Worm (Caenorhabditis elegans) whole organism, L3 larva: Measurements from ENCODE around the gene C55C3.3.

ENCODE experiments used
- R02D3.7 ChIP-seq: fragments of 150-350 bp; optimal IDR thresholded peaks from 2 replicates; lab custom pipeline; 2014; ENCODE audit warnings: missing biosample characterization, missing genetic modification characterization
- ZK546.5 ChIP-seq: sonication (generic microtip); optimal IDR thresholded peaks from 2 replicates; lab custom pipeline; 2017; ENCODE audit warnings: missing biosample characterization, missing genetic modification characterization
- ama-1 ChIP-seq: fragments of 150-350 bp; optimal IDR thresholded peaks from 2 replicates; lab custom pipeline; 2018
- ceh-28 ChIP-seq: fragments of 150-350 bp; optimal IDR thresholded peaks from 2 replicates; lab custom pipeline; 2014; ENCODE audit warnings: missing biosample characterization, missing genetic modification reagents, missing genetic modification characterization
- ceh-82 ChIP-seq: fragments of 150-350 bp; optimal IDR thresholded peaks from 2 replicates; lab custom pipeline; 2014; ENCODE audit warnings: missing biosample characterization, missing genetic modification characterization
- ceh-9 ChIP-seq: sonication (generic microtip); optimal IDR thresholded peaks from 2 replicates; lab custom pipeline; 2018; ENCODE audit warnings: missing biosample characterization, missing genetic modification characterization
- elt-1 ChIP-seq: fragments of 150-350 bp; optimal IDR thresholded peaks from 2 replicates; lab custom pipeline; 2014; ENCODE audit warnings: missing biosample characterization, missing genetic modification characterization
- elt-2 ChIP-seq: sonication (generic microtip); optimal IDR thresholded peaks from 2 replicates; lab custom pipeline; 2016; ENCODE audit warnings: missing genetic modification reagents, mild to moderate bottlenecking, missing genetic modification characterization, missing compliant biosample characterization
- elt-3 ChIP-seq, 3 experiments: fragments of 150-350 bp in 1 of 3; sonication (generic microtip) in 2 of 3; optimal IDR thresholded peaks; 2 replicates in 2 of 3; 4 replicates in 1 of 3; lab custom pipeline; 2014 to 2017; ENCODE audit warnings: missing biosample characterization in 3 of 3, missing genetic modification characterization in 3 of 3
- fkh-10 ChIP-seq: sonication (generic microtip); optimal IDR thresholded peaks from 2 replicates; lab custom pipeline; 2017; ENCODE audit warnings: missing biosample characterization, missing genetic modification reagents, missing genetic modification characterization
- fkh-2 ChIP-seq: fragments of 150-350 bp; optimal IDR thresholded peaks from 2 replicates; lab custom pipeline; 2014; ENCODE audit warnings: missing biosample characterization, missing genetic modification reagents, missing genetic modification characterization
- fos-1 ChIP-seq: fragments of 150-350 bp; optimal IDR thresholded peaks from 2 replicates; lab custom pipeline; 2014; ENCODE audit warnings: missing biosample characterization, missing genetic modification characterization
- hmg-11 ChIP-seq: sonication (generic microtip); optimal IDR thresholded peaks from 2 replicates; lab custom pipeline; 2016; ENCODE audit warnings: missing genetic modification characterization, missing compliant biosample characterization
- jun-1 ChIP-seq: fragments of 150-350 bp; optimal IDR thresholded peaks from 2 replicates; lab custom pipeline; 2014; ENCODE audit warnings: missing biosample characterization, missing genetic modification reagents, missing genetic modification characterization
- lin-15B ChIP-seq: fragments of 150-350 bp; optimal IDR thresholded peaks from 2 replicates; lab custom pipeline; 2014; ENCODE audit warnings: missing biosample characterization, missing genetic modification characterization
- lin-39 ChIP-seq: fragments of 150-350 bp; optimal IDR thresholded peaks from 2 replicates; lab custom pipeline; 2018; ENCODE audit warnings: missing biosample characterization, missing genetic modification reagents, missing genetic modification characterization
- mdl-1 ChIP-seq: fragments of 150-350 bp; optimal IDR thresholded peaks from 2 replicates; lab custom pipeline; 2014; ENCODE audit warnings: missing biosample characterization, missing genetic modification characterization
- nfya-1 ChIP-seq: sonication (generic microtip); optimal IDR thresholded peaks from 2 replicates; lab custom pipeline; 2017; ENCODE audit warnings: missing genetic modification characterization, mild to moderate bottlenecking, missing compliant biosample characterization, antibody characterized with exemption, moderate library complexity; ENCODE audit not compliant: insufficient read depth
- nhr-11 ChIP-seq: fragments of 150-350 bp; optimal IDR thresholded peaks from 2 replicates; lab custom pipeline; 2014; ENCODE audit warnings: missing biosample characterization, missing genetic modification characterization
- nhr-23 ChIP-seq: fragments of 150-350 bp; optimal IDR thresholded peaks from 2 replicates; lab custom pipeline; 2014; ENCODE audit warnings: missing biosample characterization, missing genetic modification reagents, missing genetic modification characterization
- nhr-25 ChIP-seq: sonication (generic microtip); optimal IDR thresholded peaks from 2 replicates; lab custom pipeline; 2017; ENCODE audit warnings: missing biosample characterization, missing genetic modification characterization
- nhr-43 ChIP-seq: sonication (generic microtip); optimal IDR thresholded peaks from 2 replicates; lab custom pipeline; 2016; ENCODE audit warnings: mild to moderate bottlenecking, missing genetic modification characterization, missing compliant biosample characterization; ENCODE audit not compliant: poor library complexity, severe bottlenecking
- nhr-76 ChIP-seq: fragments of 150-350 bp; sonication (generic microtip); optimal IDR thresholded peaks from 5 replicates; lab custom pipeline; 2014; ENCODE audit warnings: missing biosample characterization, missing genetic modification characterization
- pha-4 ChIP-seq: fragments of 150-350 bp; optimal IDR thresholded peaks from 2 replicates; lab custom pipeline; 2014; ENCODE audit warnings: missing biosample characterization, missing genetic modification reagents, missing genetic modification characterization
- pqm-1 ChIP-seq: fragments of 150-350 bp; optimal IDR thresholded peaks from 2 replicates; lab custom pipeline; 2017; ENCODE audit warnings: missing biosample characterization, missing genetic modification characterization, inconsistent platforms
- skn-1 ChIP-seq: fragments of 150-350 bp; optimal IDR thresholded peaks from 2 replicates; lab custom pipeline; 2014; ENCODE audit warnings: missing biosample characterization, missing genetic modification characterization
- snpc-4 ChIP-seq: fragments of 150-350 bp; optimal IDR thresholded peaks from 2 replicates; lab custom pipeline; 2014; ENCODE audit warnings: missing biosample characterization, missing genetic modification characterization
- tbx-2 ChIP-seq: sonication (generic microtip); optimal IDR thresholded peaks from 2 replicates; lab custom pipeline; 2016; ENCODE audit warnings: mild to moderate bottlenecking, missing genetic modification characterization, missing compliant biosample characterization
- unc-62 ChIP-seq: fragments of 150-350 bp; sonication (generic microtip); optimal IDR thresholded peaks from 4 replicates; lab custom pipeline; 2014; ENCODE audit warnings: missing biosample characterization, missing genetic modification reagents, missing genetic modification characterization
- zag-1 ChIP-seq: fragments of 150-350 bp; optimal IDR thresholded peaks from 2 replicates; lab custom pipeline; 2014; ENCODE audit warnings: missing biosample characterization, missing genetic modification characterization
- ztf-4 ChIP-seq: fragments of 150-350 bp; optimal IDR thresholded peaks from 2 replicates; lab custom pipeline; 2014; ENCODE audit warnings: missing biosample characterization, missing genetic modification characterization

C55C3.3 gene

DNA sequence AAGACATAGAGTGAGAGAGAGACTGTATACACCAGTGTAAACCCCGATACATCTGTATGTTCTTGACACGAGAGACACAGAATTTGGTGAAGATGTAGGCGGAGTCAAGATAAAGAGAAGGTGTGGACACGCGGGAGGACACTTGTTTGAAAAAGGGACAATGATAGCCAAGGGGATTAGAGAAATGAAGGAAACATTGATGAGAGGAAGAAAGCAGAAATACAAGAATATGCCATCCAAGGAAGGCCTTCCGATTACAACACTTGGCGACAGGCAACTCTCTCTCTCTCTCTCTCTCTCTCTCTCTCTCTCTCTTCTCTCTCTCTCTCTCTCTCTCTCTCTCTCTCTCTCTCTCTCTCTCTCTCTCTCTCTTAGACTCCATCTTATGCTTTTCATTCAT is 21.5 kb downstream of the C55C3.3 start:
- peak; percentile 53 for TF ChIP-seq nhr-43 (tag; lab: Kevin White, UChicago)
- no peak for TF ChIP-seq pqm-1 (tag; lab: Kevin White, UChicago)
- peak; percentile 64 for TF ChIP-seq nhr-25 (tag; lab: Kevin White, UChicago)
- peak; percentile 16 for TF ChIP-seq nhr-23 (tag; lab: Kevin White, UChicago)

DNA sequence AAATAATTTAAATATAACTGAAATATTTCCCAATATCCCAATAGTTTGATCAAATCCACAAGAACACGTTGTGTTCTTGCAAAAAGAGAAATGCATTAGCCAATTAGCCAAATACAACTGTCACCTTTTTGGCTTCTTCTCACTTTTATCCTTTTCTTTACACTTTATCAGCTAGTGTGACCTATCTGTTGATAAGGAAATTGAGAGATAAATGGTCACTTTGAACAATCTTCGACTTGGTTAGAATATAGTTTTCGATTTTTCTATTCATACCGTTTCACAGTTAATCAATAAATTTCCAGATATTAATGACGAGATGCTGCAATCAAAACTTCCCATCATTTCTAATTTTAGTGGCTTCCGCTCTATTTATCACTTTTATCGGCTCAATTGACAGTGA is 23.7 kb downstream of the C55C3.3 start, which contains the start of gene C55C3.1:
C55C3.1 (plus strand) TSS at position 301 of the 400 bp plus-strand sequence.
- TF ChIP-seq tbx-2 (tag; lab: Kevin White, UChicago) (no peak), hmg-11 (tag; lab: Kevin White, UChicago) (no peak), nhr-76 (no peak), ama-1 (lab: Kevin White, UChicago) (no peak), ztf-4 (tag; lab: Kevin White, UChicago) (no peak), elt-3 (tag; optimal IDR thresholded peaks at IDR 0.05; lab: Kevin White, UChicago) (peak in 1 of 3 experiments; percentile 46), nhr-11 (tag; lab: Kevin White, UChicago) (no peak)
- TF ChIP-seq, all 47 proteins: peak for 1

DNA sequence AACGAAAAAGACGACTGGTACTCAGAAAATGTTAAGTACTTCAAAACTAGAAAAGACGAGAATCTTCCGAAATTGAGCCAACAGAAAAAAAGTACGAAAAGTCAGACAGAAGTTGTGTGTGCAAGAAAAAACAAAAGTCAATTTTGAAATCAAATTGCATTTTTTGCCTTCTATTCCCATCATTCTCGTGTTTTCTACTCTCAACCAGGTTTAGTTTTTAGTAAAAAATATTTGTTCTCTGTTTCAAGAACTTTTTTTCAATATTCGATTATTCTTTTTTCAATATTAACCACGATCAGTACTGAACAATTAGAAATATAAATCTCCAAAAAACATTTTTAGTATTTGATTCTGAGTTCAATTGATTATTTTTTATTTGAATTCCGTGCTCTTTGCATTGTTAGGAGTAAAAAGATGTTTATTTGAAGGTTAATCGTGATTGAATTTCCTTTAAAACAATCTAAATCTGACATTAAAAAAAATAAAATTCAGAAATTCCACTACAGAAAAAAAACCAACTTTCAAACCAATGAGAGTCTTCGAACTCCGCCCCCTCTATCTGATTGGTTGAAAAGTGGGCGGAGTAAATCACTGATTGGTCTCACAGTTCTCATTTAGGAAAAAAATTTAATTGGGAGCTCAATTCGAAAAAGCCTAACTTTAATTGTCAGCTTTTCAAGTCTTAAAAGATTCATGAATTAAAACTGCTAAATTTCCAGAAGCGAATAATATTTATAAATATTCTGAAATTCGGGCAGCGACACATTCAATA is 30.4 kb downstream of the C55C3.3 start:
- TF ChIP-seq unc-62 (GFP tag; lab: Kevin White, UChicago) (no peak), fkh-10 (peak; percentile 27), nfya-1 (tag; lab: Kevin White, UChicago) (peak; percentile 99)
- TF ChIP-seq, all 47 proteins: peak for 2

DNA sequence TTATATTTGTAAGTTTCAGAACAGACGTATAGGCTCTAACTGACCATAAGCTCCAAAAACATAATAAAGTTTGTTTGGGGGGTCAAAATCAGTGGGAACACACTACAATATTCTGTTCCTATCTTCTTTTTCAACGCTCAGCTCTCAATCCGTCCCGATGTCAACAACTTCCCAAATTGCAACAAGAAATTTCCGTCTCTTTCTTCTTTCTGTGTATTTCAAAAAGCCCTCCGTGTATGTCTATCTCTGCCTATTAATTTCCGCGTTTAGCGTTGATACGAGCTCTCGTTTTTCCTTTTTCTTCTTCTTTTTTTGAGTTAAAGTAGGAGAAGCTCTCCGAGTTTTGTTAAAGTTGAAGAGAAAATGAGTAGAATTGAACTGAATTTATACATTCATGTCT is 38.6 kb downstream of the C55C3.3 start:
- TF ChIP-seq nhr-23 (tag; lab: Kevin White, UChicago) (no peak), fkh-10 (peak; percentile 82)

DNA sequence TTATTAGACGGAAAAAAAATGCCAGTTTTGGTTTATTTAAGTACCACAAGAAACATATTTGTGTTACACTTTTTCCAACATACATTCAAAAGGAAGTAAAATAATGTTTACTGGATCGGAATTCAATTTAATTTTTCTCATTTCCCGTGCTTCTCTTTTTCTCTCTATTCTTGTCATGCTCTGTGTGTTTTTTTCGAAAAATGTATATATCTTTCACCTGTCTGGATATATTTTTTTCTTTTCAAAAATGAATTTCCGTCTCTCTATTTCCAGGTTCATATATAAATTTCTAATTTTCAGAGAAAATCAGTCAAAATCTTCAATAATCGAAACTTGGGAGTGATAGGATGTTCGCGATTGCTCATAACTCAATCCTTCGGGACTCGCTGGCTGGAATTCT is 40.2 kb downstream of the C55C3.3 start, which contains the start of gene H35B03.1:
H35B03.1 (plus strand) TSS at position 301 of the 400 bp plus-strand sequence.
- no peak for TF ChIP-seq hmg-11 (tag; lab: Kevin White, UChicago)
- TF ChIP-seq fos-1 (tag; lab: Kevin White, UChicago), result no peak
- no peak for TF ChIP-seq elt-2 (tag; lab: Kevin White, UChicago)
- TF ChIP-seq fkh-2 (tag; lab: Kevin White, UChicago), result no peak
- no peak for TF ChIP-seq ceh-28
- TF ChIP-seq ZK546.5 (tag; lab: Kevin White, UChicago), result no peak
- TF ChIP-seq elt-1 (tag; lab: Kevin White, UChicago), result no peak
- no peak for TF ChIP-seq mdl-1 (tag; lab: Kevin White, UChicago)
- no peak for TF ChIP-seq nfya-1 (tag; lab: Kevin White, UChicago)
- no peak for TF ChIP-seq pha-4 (tag; lab: Kevin White, UChicago)

DNA sequence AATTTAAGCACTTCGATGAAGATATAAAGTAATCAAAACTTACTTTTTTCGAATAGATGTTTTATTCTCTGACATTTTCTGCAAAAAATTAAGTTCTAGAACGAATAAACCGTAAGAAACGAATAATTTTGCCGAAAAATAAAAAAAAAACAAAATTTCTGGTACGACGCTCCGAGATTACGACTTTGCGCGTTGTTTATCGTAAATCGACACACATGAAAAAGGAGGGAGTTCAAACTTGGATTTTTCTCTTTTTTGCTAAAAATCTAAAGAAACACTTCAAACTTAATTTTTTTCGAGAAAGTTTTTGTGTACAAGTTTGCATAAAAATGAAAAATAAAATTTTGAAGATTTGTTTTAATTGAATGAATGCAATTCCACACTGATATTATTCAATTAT is 46.5 kb downstream of the C55C3.3 start, which contains the start of gene H35B03.2:
H35B03.2 (minus strand) TSS at position 78 of the 400 bp plus-strand sequence.
- TF ChIP-seq nhr-25 (tag; lab: Kevin White, UChicago) (peak; percentile 18), snpc-4 (tag; lab: Kevin White, UChicago) (peak; percentile 58), hmg-11 (tag; lab: Kevin White, UChicago) (peak; percentile 23), mdl-1 (tag; lab: Kevin White, UChicago) (no peak), jun-1 (tag; lab: Kevin White, UChicago) (peak; percentile 18), zag-1 (tag; lab: Kevin White, UChicago) (no peak), ceh-82 (no peak), lin-15B (tag; lab: Kevin White, UChicago) (peak; percentile 86), ceh-28 (peak; percentile 2), fos-1 (tag; lab: Kevin White, UChicago) (no peak), elt-2 (tag; lab: Kevin White, UChicago) (peak; percentile 3), skn-1 (peak; percentile 71), ceh-9 (tag; lab: Kevin White, UChicago) (no peak), fkh-2 (tag; lab: Kevin White, UChicago) (no peak), fkh-10 (peak; percentile 22), pha-4 (tag; lab: Kevin White, UChicago) (peak; percentile 80), nfya-1 (tag; lab: Kevin White, UChicago) (peak; percentile 83), lin-39 (tag; lab: Kevin White, UChicago) (no peak), R02D3.7 (tag; lab: Kevin White, UChicago) (peak; percentile 98)
